Worm (Caenorhabditis elegans) whole organism, L3 larva: ENCODE results near the gene daf-3.

Experiments used
- R02D3.7 ChIP-seq: fragments of 150-350 bp; optimal IDR thresholded peaks from 2 replicates; lab custom pipeline; 2014; ENCODE audit warnings: missing biosample characterization, missing genetic modification characterization
- ZK546.5 ChIP-seq: sonication (generic microtip); optimal IDR thresholded peaks from 2 replicates; lab custom pipeline; 2017; ENCODE audit warnings: missing biosample characterization, missing genetic modification characterization
- ama-1 ChIP-seq: fragments of 150-350 bp; optimal IDR thresholded peaks from 2 replicates; lab custom pipeline; 2018
- ceh-16 ChIP-seq: sonication (generic microtip); optimal IDR thresholded peaks from 2 replicates; lab custom pipeline; 2017; ENCODE audit warnings: missing biosample characterization, missing genetic modification characterization
- ceh-28 ChIP-seq: fragments of 150-350 bp; optimal IDR thresholded peaks from 2 replicates; lab custom pipeline; 2014; ENCODE audit warnings: missing biosample characterization, missing genetic modification reagents, missing genetic modification characterization
- ceh-82 ChIP-seq: fragments of 150-350 bp; optimal IDR thresholded peaks from 2 replicates; lab custom pipeline; 2014; ENCODE audit warnings: missing biosample characterization, missing genetic modification characterization
- ceh-9 ChIP-seq: sonication (generic microtip); optimal IDR thresholded peaks from 2 replicates; lab custom pipeline; 2018; ENCODE audit warnings: missing biosample characterization, missing genetic modification characterization
- egl-27 ChIP-seq: sonication (generic microtip); optimal IDR thresholded peaks from 4 replicates; lab custom pipeline; 2017; ENCODE audit warnings: missing biosample characterization, missing genetic modification reagents, missing genetic modification characterization
- elt-1 ChIP-seq: fragments of 150-350 bp; optimal IDR thresholded peaks from 2 replicates; lab custom pipeline; 2014; ENCODE audit warnings: missing biosample characterization, missing genetic modification characterization
- elt-2 ChIP-seq: sonication (generic microtip); optimal IDR thresholded peaks from 2 replicates; lab custom pipeline; 2016; ENCODE audit warnings: missing genetic modification reagents, mild to moderate bottlenecking, missing genetic modification characterization, missing compliant biosample characterization
- elt-3 ChIP-seq, 3 experiments: fragments of 150-350 bp in 1 of 3; sonication (generic microtip) in 2 of 3; optimal IDR thresholded peaks; 2 replicates in 2 of 3; 4 replicates in 1 of 3; lab custom pipeline; 2014 to 2017; ENCODE audit warnings: missing biosample characterization in 3 of 3, missing genetic modification characterization in 3 of 3
- eor-1 ChIP-seq, 2 experiments: fragments of 150-350 bp; optimal IDR thresholded peaks; 2 replicates each; lab custom pipeline; 2014 to 2018; ENCODE audit warnings: missing biosample characterization in 2 of 2, missing genetic modification characterization in 2 of 2
- fkh-10 ChIP-seq: sonication (generic microtip); optimal IDR thresholded peaks from 2 replicates; lab custom pipeline; 2017; ENCODE audit warnings: missing biosample characterization, missing genetic modification reagents, missing genetic modification characterization
- fkh-2 ChIP-seq: fragments of 150-350 bp; optimal IDR thresholded peaks from 2 replicates; lab custom pipeline; 2014; ENCODE audit warnings: missing biosample characterization, missing genetic modification reagents, missing genetic modification characterization
- fos-1 ChIP-seq: fragments of 150-350 bp; optimal IDR thresholded peaks from 2 replicates; lab custom pipeline; 2014; ENCODE audit warnings: missing biosample characterization, missing genetic modification characterization
- hmg-11 ChIP-seq: sonication (generic microtip); optimal IDR thresholded peaks from 2 replicates; lab custom pipeline; 2016; ENCODE audit warnings: missing genetic modification characterization, missing compliant biosample characterization
- jun-1 ChIP-seq: fragments of 150-350 bp; optimal IDR thresholded peaks from 2 replicates; lab custom pipeline; 2014; ENCODE audit warnings: missing biosample characterization, missing genetic modification reagents, missing genetic modification characterization
- lin-15B ChIP-seq: fragments of 150-350 bp; optimal IDR thresholded peaks from 2 replicates; lab custom pipeline; 2014; ENCODE audit warnings: missing biosample characterization, missing genetic modification characterization
- lin-39 ChIP-seq: fragments of 150-350 bp; optimal IDR thresholded peaks from 2 replicates; lab custom pipeline; 2018; ENCODE audit warnings: missing biosample characterization, missing genetic modification reagents, missing genetic modification characterization
- lsy-12 ChIP-seq: sonication (generic microtip); optimal IDR thresholded peaks from 2 replicates; lab custom pipeline; 2016; ENCODE audit warnings: mild to moderate bottlenecking, missing genetic modification characterization, missing compliant biosample characterization
- mdl-1 ChIP-seq: fragments of 150-350 bp; optimal IDR thresholded peaks from 2 replicates; lab custom pipeline; 2014; ENCODE audit warnings: missing biosample characterization, missing genetic modification characterization
- mml-1 ChIP-seq: fragments of 150-350 bp; sonication (generic microtip); optimal IDR thresholded peaks from 3 replicates; lab custom pipeline; 2014; ENCODE audit warnings: missing biosample characterization, missing genetic modification characterization
- nfya-1 ChIP-seq: sonication (generic microtip); optimal IDR thresholded peaks from 2 replicates; lab custom pipeline; 2017; ENCODE audit warnings: missing genetic modification characterization, mild to moderate bottlenecking, missing compliant biosample characterization, antibody characterized with exemption, moderate library complexity; ENCODE audit not compliant: insufficient read depth
- nhr-11 ChIP-seq: fragments of 150-350 bp; optimal IDR thresholded peaks from 2 replicates; lab custom pipeline; 2014; ENCODE audit warnings: missing biosample characterization, missing genetic modification characterization
- nhr-12 ChIP-seq: fragments of 150-350 bp; optimal IDR thresholded peaks from 2 replicates; lab custom pipeline; 2014; ENCODE audit warnings: missing biosample characterization, missing genetic modification characterization
- nhr-23 ChIP-seq: fragments of 150-350 bp; optimal IDR thresholded peaks from 2 replicates; lab custom pipeline; 2014; ENCODE audit warnings: missing biosample characterization, missing genetic modification reagents, missing genetic modification characterization
- nhr-237 ChIP-seq: fragments of 150-350 bp; optimal IDR thresholded peaks from 2 replicates; lab custom pipeline; 2014; ENCODE audit warnings: missing biosample characterization, missing genetic modification characterization
- nhr-25 ChIP-seq: sonication (generic microtip); optimal IDR thresholded peaks from 2 replicates; lab custom pipeline; 2017; ENCODE audit warnings: missing biosample characterization, missing genetic modification characterization
- nhr-28 ChIP-seq: fragments of 150-350 bp; optimal IDR thresholded peaks from 2 replicates; lab custom pipeline; 2014; ENCODE audit warnings: missing biosample characterization, missing genetic modification characterization
- nhr-43 ChIP-seq: sonication (generic microtip); optimal IDR thresholded peaks from 2 replicates; lab custom pipeline; 2016; ENCODE audit warnings: mild to moderate bottlenecking, missing genetic modification characterization, missing compliant biosample characterization; ENCODE audit not compliant: poor library complexity, severe bottlenecking
- nhr-67 ChIP-seq: fragments of 150-350 bp; optimal IDR thresholded peaks from 2 replicates; lab custom pipeline; 2014; ENCODE audit warnings: missing biosample characterization, missing genetic modification characterization
- nhr-76 ChIP-seq: fragments of 150-350 bp; sonication (generic microtip); optimal IDR thresholded peaks from 5 replicates; lab custom pipeline; 2014; ENCODE audit warnings: missing biosample characterization, missing genetic modification characterization
- nhr-77 ChIP-seq: fragments of 150-350 bp; optimal IDR thresholded peaks from 2 replicates; lab custom pipeline; 2014; ENCODE audit warnings: missing biosample characterization, missing genetic modification characterization
- pha-4 ChIP-seq: fragments of 150-350 bp; optimal IDR thresholded peaks from 2 replicates; lab custom pipeline; 2014; ENCODE audit warnings: missing biosample characterization, missing genetic modification reagents, missing genetic modification characterization
- pqm-1 ChIP-seq: fragments of 150-350 bp; optimal IDR thresholded peaks from 2 replicates; lab custom pipeline; 2017; ENCODE audit warnings: missing biosample characterization, missing genetic modification characterization, inconsistent platforms
- sea-2 ChIP-seq: fragments of 150-350 bp; sonication (generic microtip); optimal IDR thresholded peaks from 4 replicates; lab custom pipeline; 2014; ENCODE audit warnings: missing biosample characterization, missing genetic modification reagents, missing genetic modification characterization
- skn-1 ChIP-seq: fragments of 150-350 bp; optimal IDR thresholded peaks from 2 replicates; lab custom pipeline; 2014; ENCODE audit warnings: missing biosample characterization, missing genetic modification characterization
- snpc-4 ChIP-seq: fragments of 150-350 bp; optimal IDR thresholded peaks from 2 replicates; lab custom pipeline; 2014; ENCODE audit warnings: missing biosample characterization, missing genetic modification characterization
- tbx-2 ChIP-seq: sonication (generic microtip); optimal IDR thresholded peaks from 2 replicates; lab custom pipeline; 2016; ENCODE audit warnings: mild to moderate bottlenecking, missing genetic modification characterization, missing compliant biosample characterization
- unc-39 ChIP-seq: sonication (generic microtip); optimal IDR thresholded peaks from 4 replicates; lab custom pipeline; 2017; ENCODE audit warnings: missing biosample characterization, missing genetic modification characterization
- unc-62 ChIP-seq: fragments of 150-350 bp; sonication (generic microtip); optimal IDR thresholded peaks from 4 replicates; lab custom pipeline; 2014; ENCODE audit warnings: missing biosample characterization, missing genetic modification reagents, missing genetic modification characterization
- zag-1 ChIP-seq: fragments of 150-350 bp; optimal IDR thresholded peaks from 2 replicates; lab custom pipeline; 2014; ENCODE audit warnings: missing biosample characterization, missing genetic modification characterization
- ztf-11 ChIP-seq: fragments of 150-350 bp; optimal IDR thresholded peaks from 2 replicates; lab custom pipeline; 2014; ENCODE audit warnings: missing biosample characterization, missing genetic modification characterization
- ztf-4 ChIP-seq: fragments of 150-350 bp; optimal IDR thresholded peaks from 2 replicates; lab custom pipeline; 2014; ENCODE audit warnings: missing biosample characterization, missing genetic modification characterization

daf-3 gene

ce11 chrX:871020-871419 is 45.7 kb upstream of the daf-3 start, which contains the start of gene lgl-1 (continued):
- TF ChIP-seq fkh-10 (GFP tag; lab: Kevin White, UChicago) (no peak), lin-39 (tag; lab: Kevin White, UChicago) (peak; percentile 67), elt-1 (tag; lab: Kevin White, UChicago) (no peak), egl-27 (no peak), snpc-4 (tag; lab: Kevin White, UChicago) (no peak), nhr-11 (no peak), ama-1 (no peak), skn-1 (tag; lab: Kevin White, UChicago) (no peak), nhr-67 (no peak), unc-62 (GFP tag; lab: Kevin White, UChicago) (no peak), nhr-43 (tag; lab: Kevin White, UChicago) (no peak), unc-39 (no peak), nhr-77 (no peak), tbx-2 (tag; lab: Kevin White, UChicago) (no peak), ceh-16 (no peak), elt-3 (tag; optimal IDR thresholded peaks at IDR 0.05; lab: Kevin White, UChicago) (no peak), mdl-1 (tag; lab: Kevin White, UChicago) (no peak)
- TF ChIP-seq, all 47 proteins: peak for 8

ce11 chrX:865214-865613 is 39.9 kb upstream of the daf-3 start:
- no peak for TF ChIP-seq nhr-77
- no peak for TF ChIP-seq pha-4 (tag; lab: Kevin White, UChicago)
- no peak for TF ChIP-seq fkh-10 (GFP tag; lab: Kevin White, UChicago)
- no peak for TF ChIP-seq mml-1 (tag; lab: Kevin White, UChicago)
- TF ChIP-seq nhr-67: no peak
- no peak for TF ChIP-seq R02D3.7 (tag; lab: Kevin White, UChicago)
- no peak for TF ChIP-seq ztf-11 (tag; lab: Kevin White, UChicago)
- no peak for TF ChIP-seq fkh-2 (tag; lab: Kevin White, UChicago)
- no peak for TF ChIP-seq unc-39
- TF ChIP-seq ama-1: no peak
- no peak for TF ChIP-seq lin-39 (tag; lab: Kevin White, UChicago)
- no peak for TF ChIP-seq sea-2 (GFP tag; lab: Kevin White, UChicago)
- TF ChIP-seq elt-2 (tag; lab: Kevin White, UChicago): no peak
- TF ChIP-seq ceh-82 (tag; lab: Kevin White, UChicago): no peak
- TF ChIP-seq, all 47 proteins: peak for 0

- no peak for TF ChIP-seq lin-15B
- TF ChIP-seq ama-1: peak; percentile 24
- TF ChIP-seq nhr-77: no peak
- peak; percentile 91 for TF ChIP-seq nhr-43 (tag; lab: Kevin White, UChicago)
- no peak for TF ChIP-seq hmg-11 (tag; lab: Kevin White, UChicago)
- no peak for TF ChIP-seq sea-2 (GFP tag; lab: Kevin White, UChicago)
- TF ChIP-seq ztf-4 (tag; lab: Kevin White, UChicago): peak; percentile 59
- peak; percentile 39 for TF ChIP-seq lsy-12
- no peak for TF ChIP-seq eor-1 (tag; optimal IDR thresholded peaks at IDR 0.05; lab: Kevin White, UChicago)
- peak; percentile 29 for TF ChIP-seq nfya-1
- peak; percentile 92 for TF ChIP-seq nhr-23 (tag; lab: Kevin White, UChicago)
- TF ChIP-seq elt-3 (tag; optimal IDR thresholded peaks at IDR 0.05; lab: Kevin White, UChicago): peak; percentile 48 to 94 (median 70)
- TF ChIP-seq jun-1 (tag; lab: Kevin White, UChicago): peak; percentile 71
- TF ChIP-seq pha-4 (tag; lab: Kevin White, UChicago): no peak
- no peak for TF ChIP-seq ceh-16
- TF ChIP-seq ceh-9 (tag; lab: Kevin White, UChicago): no peak
- TF ChIP-seq fkh-2 (tag; lab: Kevin White, UChicago): no peak
- no peak for TF ChIP-seq nhr-76 (tag; lab: Kevin White, UChicago)
- TF ChIP-seq nhr-237 (tag; lab: Kevin White, UChicago): no peak
- TF ChIP-seq unc-62 (GFP tag; lab: Kevin White, UChicago): no peak
- TF ChIP-seq R02D3.7 (tag; lab: Kevin White, UChicago): no peak
- TF ChIP-seq pqm-1: no peak
- TF ChIP-seq ceh-28 (tag; lab: Kevin White, UChicago): peak; percentile 10
- TF ChIP-seq mdl-1 (tag; lab: Kevin White, UChicago): peak; percentile 69
- TF ChIP-seq unc-39: no peak
- TF ChIP-seq skn-1 (tag; lab: Kevin White, UChicago): no peak
- TF ChIP-seq tbx-2 (tag; lab: Kevin White, UChicago): peak; percentile 45
- no peak for TF ChIP-seq ZK546.5 (tag; lab: Kevin White, UChicago)
- TF ChIP-seq nhr-28 (tag; lab: Kevin White, UChicago): no peak
- TF ChIP-seq fos-1 (tag; lab: Kevin White, UChicago): no peak
- no peak for TF ChIP-seq nhr-12 (tag; lab: Kevin White, UChicago)
- TF ChIP-seq ztf-11 (tag; lab: Kevin White, UChicago): no peak
- TF ChIP-seq mml-1 (tag; lab: Kevin White, UChicago): no peak
- peak; percentile 90 for TF ChIP-seq nhr-25
- no peak for TF ChIP-seq zag-1 (tag; lab: Kevin White, UChicago)
- TF ChIP-seq, all 47 proteins: peak for 12
Measured at ce11 chrX:864293-864731, 39.0 kb upstream of the daf-3 start.
